Worm (Caenorhabditis elegans): ENCODE measurements around the gene F57B1.1.
A peak's percentile ranks its signal among the peaks of the same experiment; 100 is the strongest.

DNA sequence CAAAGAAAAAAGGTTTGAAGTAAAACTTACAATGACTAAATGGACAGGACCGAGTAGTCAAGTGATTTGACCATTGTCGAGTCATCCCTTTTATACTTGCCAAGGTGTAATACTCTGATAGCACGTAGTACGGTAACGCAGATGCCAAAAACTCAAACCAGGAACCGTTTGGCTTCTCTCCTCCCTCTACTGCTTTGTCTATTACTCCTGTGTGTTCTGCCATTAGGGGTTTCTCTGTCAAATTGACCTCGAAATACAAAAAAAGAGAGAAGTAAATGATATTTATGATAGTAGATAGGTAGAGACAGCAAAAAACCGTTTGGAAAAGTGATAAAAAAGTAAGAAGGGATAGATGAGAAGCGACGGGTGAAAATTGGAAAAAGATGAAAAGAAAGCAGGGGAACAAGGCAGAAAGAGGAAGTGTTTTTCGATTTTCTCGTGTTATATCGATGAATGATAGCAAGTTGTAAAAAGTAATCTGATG lies 6.7 kb upstream of the F57B1.1 start, which contains the start of the genes col-159 and col-160:
- TF ChIP-seq nhr-23 (tag; optimal IDR thresholded peaks at IDR 0.05): peak; percentile 79
- no peak for TF ChIP-seq nhr-237 (tag; optimal IDR thresholded peaks at IDR 0.05)
- TF ChIP-seq mdl-1 (tag; optimal IDR thresholded peaks at IDR 0.05): no peak
- TF ChIP-seq fos-1 (tag; optimal IDR thresholded peaks at IDR 0.05): no peak
- peak; percentile 39 for TF ChIP-seq nhr-43 (tag; optimal IDR thresholded peaks at IDR 0.05; ENCODE audit: poor library complexity, severe bottlenecking)
- no peak for TF ChIP-seq ama-1 (optimal IDR thresholded peaks at IDR 0.05)
- no peak for TF ChIP-seq elt-2 (tag; optimal IDR thresholded peaks at IDR 0.05)

All from whole organism, L3 larva.